Fruit fly (Drosophila melanogaster): ENCODE measurements around the gene BORCS6.
A peak's percentile ranks its signal among the peaks of the same experiment; 100 is the strongest.

BORCS6 gene

dm6 chr3L:587827-588226 is 47.2 kb downstream of the BORCS6 start:
- no peak for TF ChIP-seq fkh (GFP tag; optimal IDR thresholded peaks at IDR 0.05)
- TF ChIP-seq CG3919 (GFP tag; optimal IDR thresholded peaks at IDR 0.05), result no peak
- TF ChIP-seq CG32006 (GFP tag; optimal IDR thresholded peaks at IDR 0.05), result no peak
- no peak for TF ChIP-seq Hr38 (GFP tag; optimal IDR thresholded peaks at IDR 0.05)
- TF ChIP-seq Ets96B (tag; optimal IDR thresholded peaks at IDR 0.05), result no peak
- TF ChIP-seq Hr4 (GFP tag; optimal IDR thresholded peaks at IDR 0.05), result no peak
- no peak for TF ChIP-seq CG31627 (GFP tag; optimal IDR thresholded peaks at IDR 0.05)
- no peak for TF ChIP-seq acj6 (GFP tag; optimal IDR thresholded peaks at IDR 0.05)
- TF ChIP-seq CG10669 (GFP tag; optimal IDR thresholded peaks at IDR 0.05), result no peak
- no peak for TF ChIP-seq Sox102F (GFP tag; optimal IDR thresholded peaks at IDR 0.05)
- TF ChIP-seq eg (GFP tag; IDR thresholded peaks at IDR 0.05), result no peak
- TF ChIP-seq Ets21C (GFP tag; optimal IDR thresholded peaks at IDR 0.05), result no peak
- no peak for TF ChIP-seq achi (GFP tag; optimal IDR thresholded peaks at IDR 0.05)
- TF ChIP-seq CG3032 (tag; optimal IDR thresholded peaks at IDR 0.05), result no peak
- TF ChIP-seq cyc (GFP tag; optimal IDR thresholded peaks at IDR 0.05), result no peak
- no peak for TF ChIP-seq OdsH (GFP tag; optimal IDR thresholded peaks at IDR 0.05)
- TF ChIP-seq net (GFP tag; optimal IDR thresholded peaks at IDR 0.05), result no peak
- no peak for TF ChIP-seq Eip75B (GFP tag; optimal IDR thresholded peaks at IDR 0.05)

- TF ChIP-seq CG16779 (tag; optimal IDR thresholded peaks at IDR 0.05) (no peak), salr (GFP tag; optimal IDR thresholded peaks at IDR 0.05) (no peak), CG8319 (GFP tag; optimal IDR thresholded peaks at IDR 0.05) (no peak), Blimp-1 (GFP tag; optimal IDR thresholded peaks at IDR 0.05) (no peak), Lpt (GFP tag; optimal IDR thresholded peaks at IDR 0.05) (no peak), cyc (GFP tag; optimal IDR thresholded peaks at IDR 0.05) (no peak), Eip93F (GFP tag; optimal IDR thresholded peaks at IDR 0.05) (no peak), CG15336 (GFP tag; IDR thresholded peaks at IDR 0.05) (no peak), Smox (GFP tag; optimal IDR thresholded peaks at IDR 0.05) (no peak), OdsH (GFP tag; optimal IDR thresholded peaks at IDR 0.05) (no peak), Sox14 (GFP tag; optimal IDR thresholded peaks at IDR 0.05) (no peak), Hr39 (GFP tag; optimal IDR thresholded peaks at IDR 0.05) (no peak), svp (GFP tag) (no peak), CG6792 (GFP tag; optimal IDR thresholded peaks at IDR 0.05) (no peak), Ets21C (GFP tag; optimal IDR thresholded peaks at IDR 0.05) (no peak), CG6854 (GFP tag; optimal IDR thresholded peaks at IDR 0.05) (no peak)
These were observed 48.4 kb downstream of the BORCS6 start, which contains the start of gene Kah for dm6 chr3L:589174-589289. Gene Kah (minus strand): TSS chr3L:589274.

- TF ChIP-seq CG4318 (GFP tag; optimal IDR thresholded peaks at IDR 0.05), result peak; percentile 61
- peak; percentile 69 for TF ChIP-seq Lpt (GFP tag; optimal IDR thresholded peaks at IDR 0.05)
- peak; percentile 86 for TF ChIP-seq acj6 (GFP tag; optimal IDR thresholded peaks at IDR 0.05)
- TF ChIP-seq topi (GFP tag; optimal IDR thresholded peaks at IDR 0.05), result peak; percentile 76
- no peak for TF ChIP-seq Blimp-1 (GFP tag; optimal IDR thresholded peaks at IDR 0.05)
- TF ChIP-seq ss (GFP tag; optimal IDR thresholded peaks at IDR 0.05), result peak; percentile 75 to 85
- peak; percentile 85 for TF ChIP-seq fd59A (GFP tag; optimal IDR thresholded peaks at IDR 0.05)
- peak; percentile 86 for TF ChIP-seq pdm3 (GFP tag; optimal IDR thresholded peaks at IDR 0.05)
- peak; percentile 71 for TF ChIP-seq CG31627 (GFP tag; optimal IDR thresholded peaks at IDR 0.05)
- peak; percentile 68 for TF ChIP-seq CG6276 (GFP tag; optimal IDR thresholded peaks at IDR 0.05)
- TF ChIP-seq Gug (GFP tag; IDR thresholded peaks at IDR 0.05), result peak; percentile 87
- TF ChIP-seq vri (GFP tag; optimal IDR thresholded peaks at IDR 0.05), result no peak
- TF ChIP-seq dac (GFP tag; optimal IDR thresholded peaks at IDR 0.05), result peak; percentile 72
- peak; percentile 87 for TF ChIP-seq spab (GFP tag; optimal IDR thresholded peaks at IDR 0.05)
- peak; percentile 84 for TF ChIP-seq CG6792 (GFP tag; optimal IDR thresholded peaks at IDR 0.05)
- TF ChIP-seq CG15336 (GFP tag; IDR thresholded peaks at IDR 0.05), result peak; percentile 88
- peak; percentile 96 for TF ChIP-seq Eip78C (GFP tag)
- TF ChIP-seq Ets96B (tag; optimal IDR thresholded peaks at IDR 0.05), result peak; percentile 85
- peak; percentile 67 for TF ChIP-seq lz (GFP tag; optimal IDR thresholded peaks at IDR 0.05)
- peak; percentile 9 for TF ChIP-seq Hr38 (GFP tag; optimal IDR thresholded peaks at IDR 0.05)
- peak; percentile 90 for TF ChIP-seq Sox14 (GFP tag; optimal IDR thresholded peaks at IDR 0.05)
- peak; percentile 80 for TF ChIP-seq CG16779 (tag; optimal IDR thresholded peaks at IDR 0.05)
- peak; percentile 89 for TF ChIP-seq Eip75B (GFP tag; optimal IDR thresholded peaks at IDR 0.05)
- TF ChIP-seq Hr39 (GFP tag; optimal IDR thresholded peaks at IDR 0.05), result peak; percentile 77
- TF ChIP-seq Hr4 (GFP tag; optimal IDR thresholded peaks at IDR 0.05), result peak; percentile 90
- TF ChIP-seq Smox (GFP tag; optimal IDR thresholded peaks at IDR 0.05), result no peak
- TF ChIP-seq CG32006 (GFP tag; optimal IDR thresholded peaks at IDR 0.05), result peak; percentile 79
- peak; percentile 88 for TF ChIP-seq CG1621 (tag; optimal IDR thresholded peaks at IDR 0.05)
- peak; percentile 90 for TF ChIP-seq CG10631 (GFP tag; optimal IDR thresholded peaks at IDR 0.05)
- no peak for TF ChIP-seq fkh (GFP tag; optimal IDR thresholded peaks at IDR 0.05)
These were observed 48.9 kb downstream of the BORCS6 start for dm6 chr3L:589290-590281.
